Worm (Caenorhabditis elegans) whole organism, young adult: Measurements from ENCODE around the gene ZK1320.3.

ENCODE experiments used
- B0035.1 ChIP-seq: sonication (generic microtip); optimal IDR thresholded peaks from 2 replicates; lab custom pipeline; 2016; ENCODE audit warnings: missing genetic modification characterization, mild to moderate bottlenecking, missing compliant biosample characterization, missing genotype, missing genetic modification reagents
- ama-1 ChIP-seq, 3 experiments: fragments of 150-350 bp in 1 of 3; sonication (generic microtip) in 2 of 3; optimal IDR thresholded peaks; 2 replicates each; lab custom pipeline; 2014 to 2018; ENCODE audit warnings: missing biosample characterization in 2 of 3, missing genetic modification characterization in 2 of 3, missing genetic modification reagents in 2 of 3
- snpc-4 ChIP-seq, 5 experiments: fragments of 150-350 bp in 1 of 5; sonication (generic microtip) in 4 of 5; optimal IDR thresholded peaks; 2 replicates each; lab custom pipeline; 2014 to 2018; ENCODE audit warnings: missing genetic modification characterization in 5 of 5, missing biosample characterization in 3 of 5, antibody characterized with exemption in 2 of 5, mild to moderate bottlenecking in 2 of 5, missing compliant biosample characterization in 2 of 5, missing genotype in 2 of 5, moderate library complexity in 2 of 5, missing genetic modification reagents in 1 of 5
- tbp1 ChIP-seq: fragments of 200-800 bp; sonication (Bioruptor generic); optimal IDR thresholded peaks from 2 replicates; lab custom pipeline; 2018; ENCODE audit warnings: mild to moderate bottlenecking, missing genetic modification characterization, missing compliant biosample characterization
- unc-62 ChIP-seq: fragments of 150-350 bp; optimal IDR thresholded peaks from 2 replicates; lab custom pipeline; 2014; ENCODE audit warnings: missing biosample characterization, missing genetic modification reagents, missing genetic modification characterization

- TF ChIP-seq unc-62 = no peak
- no peak for TF ChIP-seq B0035.1 (tag; lab: Kevin White, UChicago)
- TF ChIP-seq ama-1 (optimal IDR thresholded peaks at IDR 0.05; lab: Kevin White, UChicago) = no peak
- no peak for TF ChIP-seq ama-1 (GFP tag; optimal IDR thresholded peaks at IDR 0.05; lab: Kevin White, UChicago)
- no peak for TF ChIP-seq tbp1 (GFP tag; lab: Kevin White, UChicago)
- TF ChIP-seq snpc-4 (GFP tag; optimal IDR thresholded peaks at IDR 0.05; lab: Kevin White, UChicago) = no peak
- TF ChIP-seq snpc-4 (tag; optimal IDR thresholded peaks at IDR 0.05; lab: Kevin White, UChicago) = no peak
These were observed 7.2 kb upstream of the ZK1320.3 start, which contains the start of gene ZK1320.11 for ce11 chrII:9667382-9667781.
